Fruit fly (Drosophila melanogaster): Measurements from ENCODE around the gene AOX3.

dm6 chr3R:15566340-15566739 is 18.4 kb upstream of the AOX3 start:
- TF ChIP-seq OdsH (GFP tag; optimal IDR thresholded peaks at IDR 0.05) (peak; percentile 76), Rel (GFP tag; optimal IDR thresholded peaks at IDR 0.05) (no peak), Rel (tag; optimal IDR thresholded peaks at IDR 0.05) (no peak), Hr78 (GFP tag; optimal IDR thresholded peaks at IDR 0.05) (no peak), Vsx2 (GFP tag; optimal IDR thresholded peaks at IDR 0.05; ENCODE audit: partially characterized antibody) (no peak), N (GFP tag; optimal IDR thresholded peaks at IDR 0.05) (no peak), fru (GFP tag; optimal IDR thresholded peaks at IDR 0.05) (peak; percentile 66), usp (GFP tag; optimal IDR thresholded peaks at IDR 0.05) (no peak), h (GFP tag; optimal IDR thresholded peaks at IDR 0.05) (peak; percentile 76)
